Worm (Caenorhabditis elegans) whole organism, midembryonic: ENCODE data around the gene H40L08.2.

Source experiments
- flt-1 ChIP-seq: fragments of 200-800 bp; sonication (Bioruptor generic); IDR thresholded peaks from 2 replicates; pipeline ENCODE4 v1.3.6; 2022; ENCODE audit warnings: missing genetic modification characterization, missing compliant biosample characterization
- klf-2 ChIP-seq: fragments of 200-800 bp; sonication (Bioruptor generic); conservative IDR thresholded peaks from 2 replicates; pipeline ENCODE4 v1.3.6; 2022; ENCODE audit warnings: missing genetic modification reagents, missing genetic modification characterization, missing compliant biosample characterization
- tab-1 ChIP-seq: fragments of 200-800 bp; sonication (Bioruptor generic); IDR thresholded peaks from 2 replicates; pipeline ENCODE4 v1.3.6; 2022; ENCODE audit warnings: missing genetic modification characterization, missing compliant biosample characterization

ce11 chrX:15077597-15078261 lies at the start of gene H40L08.2, which contains the start of the genes H40L08.8 and H40L08.7:
- no peak for TF ChIP-seq klf-2 (GFP tag; lab: Robert Waterston, UW)
- TF ChIP-seq flt-1 (GFP tag; lab: Robert Waterston, UW), result no peak
- TF ChIP-seq tab-1 (GFP tag; lab: Robert Waterston, UW), result no peak
